Worm (Caenorhabditis elegans) whole organism, young adult: ENCODE measurements around the gene Y41C4A.21.
A peak's percentile ranks its signal among the peaks of the same experiment; 100 is the strongest.

Experiments used
- B0336.3 ChIP-seq: fragments of 200-800 bp; sonication (Bioruptor generic); IDR thresholded peaks from 2 replicates; pipeline ENCODE4 v1.3.6; 2022; ENCODE audit warnings: missing genetic modification characterization, missing compliant biosample characterization
- C17E4.6 ChIP-seq: fragments of 200-800 bp; sonication (Bioruptor generic); IDR thresholded peaks from 2 replicates; pipeline ENCODE4 v1.3.6; 2022; ENCODE audit warnings: missing genetic modification reagents, missing genetic modification characterization, missing compliant biosample characterization
- D2030.7 ChIP-seq: fragments of 200-800 bp; sonication (Bioruptor generic); IDR thresholded peaks from 2 replicates; pipeline ENCODE4 v1.3.6; 2022; ENCODE audit warnings: missing genetic modification reagents, missing genetic modification characterization, missing compliant biosample characterization
- F37B4.10 ChIP-seq: fragments of 200-800 bp; sonication (Bioruptor generic); IDR thresholded peaks from 2 replicates; pipeline ENCODE4 v1.3.6; 2022; ENCODE audit warnings: missing genetic modification characterization, missing compliant biosample characterization
- F39B2.1 ChIP-seq: fragments of 200-800 bp; sonication (Bioruptor generic); IDR thresholded peaks from 2 replicates; pipeline ENCODE4 v1.3.6; 2022; ENCODE audit warnings: missing genetic modification reagents, missing genetic modification characterization, missing compliant biosample characterization
- F52B5.7 ChIP-seq: sonication (generic microtip); optimal IDR thresholded peaks from 2 replicates; lab custom pipeline; 2016; ENCODE audit warnings: mild to moderate bottlenecking, missing genetic modification characterization, missing compliant biosample characterization
- F57C9.4 ChIP-seq: sonication (generic microtip); optimal IDR thresholded peaks from 2 replicates; lab custom pipeline; 2017; ENCODE audit warnings: mild to moderate bottlenecking, missing genetic modification characterization, missing compliant biosample characterization
- T07F8.4 ChIP-seq: sonication (generic microtip); optimal IDR thresholded peaks from 2 replicates; lab custom pipeline; 2016; ENCODE audit warnings: mild to moderate bottlenecking, missing genetic modification characterization, moderate library complexity, missing compliant biosample characterization
- Y53G8AR.9 ChIP-seq: fragments of 200-800 bp; sonication (Bioruptor generic); conservative IDR thresholded peaks from 2 replicates; pipeline ENCODE4 v1.3.6; 2022; ENCODE audit warnings: missing genetic modification reagents, missing genetic modification characterization, missing compliant biosample characterization
- Y67H2A.10 ChIP-seq: fragments of 200-800 bp; sonication (Bioruptor generic); conservative IDR thresholded peaks from 2 replicates; pipeline ENCODE4 v1.3.6; 2022; ENCODE audit warnings: missing genetic modification reagents, missing genetic modification characterization, missing compliant biosample characterization
- ZK185.1 ChIP-seq: sonication (generic microtip); optimal IDR thresholded peaks from 2 replicates; lab custom pipeline; 2016; ENCODE audit warnings: mild to moderate bottlenecking, missing genetic modification characterization, missing compliant biosample characterization; ENCODE audit not compliant: poor library complexity, severe bottlenecking
- akir-1 ChIP-seq: fragments of 200-800 bp; sonication (Bioruptor generic); optimal IDR thresholded peaks from 2 replicates; lab custom pipeline; 2018; ENCODE audit warnings: mild to moderate bottlenecking, missing genetic modification characterization, moderate library complexity, missing compliant biosample characterization
- ama-1 ChIP-seq, 3 experiments: fragments of 150-350 bp in 1 of 3; sonication (generic microtip) in 2 of 3; optimal IDR thresholded peaks; 2 replicates each; lab custom pipeline; 2014 to 2018; ENCODE audit warnings: missing biosample characterization in 2 of 3, missing genetic modification characterization in 2 of 3, missing genetic modification reagents in 2 of 3
- aptf-3 ChIP-seq: fragments of 200-800 bp; sonication (Bioruptor generic); IDR thresholded peaks from 2 replicates; pipeline ENCODE4 v1.3.6; 2022; ENCODE audit warnings: missing genetic modification characterization, missing compliant biosample characterization
- atf-7 ChIP-seq: sonication (generic microtip); optimal IDR thresholded peaks from 2 replicates; lab custom pipeline; 2017; ENCODE audit warnings: mild to moderate bottlenecking, missing genetic modification characterization, missing compliant biosample characterization
- athp-1 ChIP-seq: sonication (generic microtip); optimal IDR thresholded peaks from 2 replicates; lab custom pipeline; 2017; ENCODE audit warnings: mild to moderate bottlenecking, missing genetic modification characterization, missing compliant biosample characterization
- bed-1 ChIP-seq: fragments of 200-800 bp; sonication (Bioruptor generic); IDR thresholded peaks from 2 replicates; pipeline ENCODE4 v1.3.6; 2022; ENCODE audit warnings: missing genetic modification reagents, missing genetic modification characterization, missing compliant biosample characterization
- cebp-1 ChIP-seq, 2 experiments: fragments of 200-800 bp in 1 of 2; sonication (Bioruptor generic) in 1 of 2; sonication (generic microtip) in 1 of 2; IDR thresholded peaks in 1 of 2; optimal IDR thresholded peaks in 1 of 2; 2 replicates each; pipeline versions ENCODE4 v1.3.6 to Lab custom; 2017 to 2022; ENCODE audit warnings: missing compliant biosample characterization in 2 of 2, missing genetic modification characterization in 2 of 2, mild to moderate bottlenecking in 1 of 2, missing genetic modification reagents in 1 of 2, moderate library complexity in 1 of 2
- ceh-91 ChIP-seq: fragments of 200-800 bp; sonication (Bioruptor generic); IDR thresholded peaks from 2 replicates; pipeline ENCODE4 v1.3.6; 2022; ENCODE audit warnings: missing genetic modification reagents, missing genetic modification characterization, missing compliant biosample characterization
- chd-7 ChIP-seq: sonication (generic microtip); optimal IDR thresholded peaks from 2 replicates; lab custom pipeline; 2016; ENCODE audit warnings: mild to moderate bottlenecking, missing genetic modification characterization, moderate library complexity, missing compliant biosample characterization
- dox-1 ChIP-seq: fragments of 200-800 bp; sonication (Bioruptor generic); IDR thresholded peaks from 2 replicates; pipeline ENCODE4 v1.3.6; 2022; ENCODE audit warnings: missing genetic modification reagents, missing genetic modification characterization, missing compliant biosample characterization
- dpff-1 ChIP-seq: sonication (generic microtip); optimal IDR thresholded peaks from 2 replicates; lab custom pipeline; 2017; ENCODE audit warnings: mild to moderate bottlenecking, missing genetic modification characterization, missing compliant biosample characterization
- ekl-4 ChIP-seq: fragments of 200-800 bp; sonication (Bioruptor generic); IDR thresholded peaks from 2 replicates; pipeline ENCODE4 v1.3.6; 2022; ENCODE audit warnings: missing genetic modification reagents, missing genetic modification characterization, missing compliant biosample characterization
- ets-4 ChIP-seq: fragments of 200-800 bp; sonication (Bioruptor generic); optimal IDR thresholded peaks from 2 replicates; lab custom pipeline; 2018; ENCODE audit warnings: mild to moderate bottlenecking, missing genetic modification characterization, missing compliant biosample characterization
- fkh-3 ChIP-seq: sonication (generic microtip); optimal IDR thresholded peaks from 2 replicates; lab custom pipeline; 2016; ENCODE audit warnings: mild to moderate bottlenecking, missing genetic modification characterization, missing compliant biosample characterization
- gei-17 ChIP-seq: fragments of 200-800 bp; sonication (Bioruptor generic); optimal IDR thresholded peaks from 2 replicates; lab custom pipeline; 2018; ENCODE audit warnings: mild to moderate bottlenecking, missing genetic modification characterization, missing compliant biosample characterization
- hrde-1 ChIP-seq: sonication (generic microtip); optimal IDR thresholded peaks from 2 replicates; lab custom pipeline; 2016; ENCODE audit warnings: missing genetic modification characterization, mild to moderate bottlenecking, missing compliant biosample characterization, moderate library complexity, missing genotype, missing genetic modification reagents, borderline replicate concordance
- hsf-1 ChIP-seq: fragments of 200-800 bp; sonication (Bioruptor generic); IDR thresholded peaks from 2 replicates; pipeline ENCODE4 v1.3.6; 2022; ENCODE audit warnings: missing genetic modification reagents, missing genetic modification characterization, missing compliant biosample characterization
- let-607 ChIP-seq, 2 experiments: fragments of 200-800 bp in 1 of 2; sonication (Bioruptor generic) in 1 of 2; sonication (generic microtip) in 1 of 2; optimal IDR thresholded peaks; 2 replicates each; lab custom pipeline; 2016 to 2018; ENCODE audit warnings: mild to moderate bottlenecking in 2 of 2, missing compliant biosample characterization in 2 of 2, missing genetic modification characterization in 2 of 2, moderate library complexity in 2 of 2, missing genotype in 1 of 2
- lin-26 ChIP-seq: fragments of 200-800 bp; sonication (Bioruptor generic); IDR thresholded peaks from 2 replicates; pipeline ENCODE4 v1.3.6; 2022; ENCODE audit warnings: missing genetic modification reagents, missing genetic modification characterization, missing compliant biosample characterization
- mcd-1 ChIP-seq: fragments of 200-800 bp; sonication (Bioruptor generic); IDR thresholded peaks from 2 replicates; pipeline ENCODE4 v1.3.6; 2022; ENCODE audit warnings: missing genetic modification reagents, missing genetic modification characterization, missing compliant biosample characterization
- nfya-2 ChIP-seq: fragments of 200-800 bp; sonication (Bioruptor generic); IDR thresholded peaks from 2 replicates; pipeline ENCODE4 v1.3.6; 2022; ENCODE audit warnings: missing genetic modification reagents, missing genetic modification characterization, missing compliant biosample characterization
- nfyb-1 ChIP-seq: fragments of 200-800 bp; sonication (Bioruptor generic); IDR thresholded peaks from 2 replicates; pipeline ENCODE4 v1.3.6; 2022; ENCODE audit warnings: missing genetic modification reagents, missing genetic modification characterization, missing compliant biosample characterization
- nhr-120 ChIP-seq: fragments of 200-800 bp; sonication (Bioruptor generic); IDR thresholded peaks from 2 replicates; pipeline ENCODE4 v1.3.6; 2022; ENCODE audit warnings: missing genetic modification characterization, missing compliant biosample characterization
- pbrm-1 ChIP-seq: fragments of 200-800 bp; sonication (Bioruptor generic); IDR thresholded peaks from 2 replicates; pipeline ENCODE4 v1.3.6; 2022; ENCODE audit warnings: missing genetic modification reagents, missing genetic modification characterization, missing compliant biosample characterization
- pha-4 ChIP-seq: fragments of 150-350 bp; sonication (generic microtip); optimal IDR thresholded peaks from 2 replicates; lab custom pipeline; 2014; ENCODE audit warnings: missing biosample characterization, missing genetic modification reagents, missing genetic modification characterization
- repo-1 ChIP-seq: sonication (generic microtip); optimal IDR thresholded peaks from 2 replicates; lab custom pipeline; 2017; ENCODE audit warnings: mild to moderate bottlenecking, missing genetic modification characterization, missing compliant biosample characterization
- somi-1 ChIP-seq: fragments of 200-800 bp; sonication (Bioruptor generic); optimal IDR thresholded peaks from 2 replicates; lab custom pipeline; 2018; ENCODE audit warnings: mild to moderate bottlenecking, missing genetic modification characterization, missing compliant biosample characterization
- tbx-9 ChIP-seq: sonication (generic microtip); optimal IDR thresholded peaks from 2 replicates; lab custom pipeline; 2016; ENCODE audit warnings: borderline replicate concordance, missing genetic modification characterization, inconsistent platforms, missing compliant biosample characterization
- zfh-2 ChIP-seq: fragments of 200-800 bp; sonication (Bioruptor generic); conservative IDR thresholded peaks from 2 replicates; pipeline ENCODE4 v1.3.6; 2022; ENCODE audit warnings: missing genetic modification reagents, missing genetic modification characterization, missing compliant biosample characterization
- zim-3 ChIP-seq: sonication (generic microtip); optimal IDR thresholded peaks from 2 replicates; lab custom pipeline; 2017; ENCODE audit warnings: mild to moderate bottlenecking, missing genetic modification characterization, moderate library complexity, missing compliant biosample characterization
- ztf-22 ChIP-seq: fragments of 200-800 bp; sonication (Bioruptor generic); optimal IDR thresholded peaks from 2 replicates; lab custom pipeline; 2018; ENCODE audit warnings: mild to moderate bottlenecking, missing genetic modification characterization, moderate library complexity, missing compliant biosample characterization
- ztf-26 ChIP-seq: sonication (generic microtip); optimal IDR thresholded peaks from 2 replicates; lab custom pipeline; 2017; ENCODE audit warnings: missing genetic modification characterization, missing compliant biosample characterization
- ztf-3 ChIP-seq: fragments of 200-800 bp; sonication (Bioruptor generic); optimal IDR thresholded peaks from 2 replicates; lab custom pipeline; 2018; ENCODE audit warnings: mild to moderate bottlenecking, missing genetic modification characterization, missing compliant biosample characterization

Gene Y41C4A.21

DNA sequence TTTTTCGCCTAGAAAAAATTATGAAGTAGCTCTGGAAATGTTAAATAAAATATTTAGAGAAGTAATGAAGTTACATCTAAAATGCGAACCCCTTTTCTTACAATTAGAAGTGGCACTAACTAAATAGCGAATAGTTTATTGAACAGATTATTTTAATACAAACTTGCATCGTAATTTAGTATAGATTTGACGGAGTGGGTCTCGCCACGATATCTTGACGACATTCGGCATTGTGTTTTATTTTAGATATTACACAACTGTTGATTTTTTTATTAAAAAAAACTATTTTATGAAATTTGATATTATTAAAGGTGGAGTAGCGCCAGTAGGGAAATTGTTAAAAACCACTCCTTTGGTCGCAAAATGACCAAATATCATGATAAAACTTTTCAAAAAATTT lies 42.3 kb upstream of the Y41C4A.21 start:
- no peak for TF ChIP-seq ama-1 (optimal IDR thresholded peaks at IDR 0.05; lab: Kevin White, UChicago)
- no peak for TF ChIP-seq ama-1 (GFP tag; optimal IDR thresholded peaks at IDR 0.05; lab: Kevin White, UChicago)
- no peak for TF ChIP-seq atf-7 (tag; lab: Kevin White, UChicago)
- TF ChIP-seq mcd-1 (GFP tag; lab: Robert Waterston, UW) = no peak
- no peak for TF ChIP-seq F39B2.1 (GFP tag; lab: Robert Waterston, UW)
- no peak for TF ChIP-seq ets-4
- no peak for TF ChIP-seq zim-3 (tag; lab: Kevin White, UChicago)
- TF ChIP-seq hrde-1 (tag; lab: Kevin White, UChicago) = no peak
- TF ChIP-seq nhr-120 = no peak
- no peak for TF ChIP-seq F52B5.7 (tag; lab: Kevin White, UChicago)
- TF ChIP-seq tbx-9 = no peak
- no peak for TF ChIP-seq ztf-3
- no peak for TF ChIP-seq ekl-4 (GFP tag; lab: Robert Waterston, UW)
- no peak for TF ChIP-seq Y67H2A.10 (GFP tag; lab: Robert Waterston, UW)
- TF ChIP-seq Y53G8AR.9 = no peak
- TF ChIP-seq chd-7 = no peak
- TF ChIP-seq pha-4 (tag; lab: Kevin White, UChicago) = no peak
- TF ChIP-seq D2030.7 (GFP tag; lab: Robert Waterston, UW) = no peak
- no peak for TF ChIP-seq let-607 (tag; optimal IDR thresholded peaks at IDR 0.05; lab: Kevin White, UChicago)
- TF ChIP-seq, all 124 proteins: peak for 0

DNA sequence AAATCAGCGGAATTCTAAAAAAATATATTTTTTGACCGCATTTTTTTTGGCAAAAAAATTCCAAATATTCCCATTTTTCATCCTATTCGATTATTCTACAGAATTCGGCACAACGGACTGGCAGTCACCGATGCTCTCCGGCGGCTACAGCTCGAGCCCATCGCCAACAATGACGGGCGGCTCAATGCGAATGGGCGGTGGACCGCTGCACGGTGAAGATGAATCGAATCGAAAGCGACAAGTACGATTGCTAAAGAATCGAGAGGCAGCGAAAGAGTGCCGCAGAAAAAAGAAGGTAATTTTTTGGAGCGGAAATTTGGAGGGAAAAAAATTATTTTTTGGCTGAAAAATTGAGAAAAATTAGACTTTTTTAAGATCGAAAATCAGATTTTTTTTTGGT lies 39.8 kb upstream of the Y41C4A.21 start:
- TF ChIP-seq C17E4.6 (GFP tag; lab: Robert Waterston, UW) = no peak
- TF ChIP-seq F52B5.7 (tag; lab: Kevin White, UChicago) = peak; percentile 30
- peak; percentile 12 for TF ChIP-seq somi-1
- TF ChIP-seq zfh-2 (GFP tag; lab: Robert Waterston, UW) = peak; percentile 46; the same call in 1 of the 2 replicates
- peak; percentile 50 for TF ChIP-seq chd-7
- no peak for TF ChIP-seq T07F8.4 (tag; lab: Kevin White, UChicago)
- TF ChIP-seq nfyb-1 (GFP tag; lab: Robert Waterston, UW) = peak; percentile 45; the same call in 1 of the 2 replicates
- TF ChIP-seq zim-3 (tag; lab: Kevin White, UChicago) = peak; percentile 25
- no peak for TF ChIP-seq cebp-1 (GFP tag; IDR thresholded peaks at IDR 0.05; lab: Robert Waterston, UW)
- peak; percentile 10 for TF ChIP-seq cebp-1 (tag; optimal IDR thresholded peaks at IDR 0.05; lab: Kevin White, UChicago)
- TF ChIP-seq athp-1 (tag; lab: Kevin White, UChicago) = peak; percentile 1
- TF ChIP-seq atf-7 (tag; lab: Kevin White, UChicago) = peak; percentile 40
- TF ChIP-seq dox-1 (GFP tag; lab: Robert Waterston, UW) = no peak
- TF ChIP-seq hsf-1 (GFP tag; lab: Robert Waterston, UW) = no peak
- peak; percentile 22; the same call in 1 of the 2 replicates for TF ChIP-seq B0336.3
- TF ChIP-seq, all 124 proteins: peak for 10

DNA sequence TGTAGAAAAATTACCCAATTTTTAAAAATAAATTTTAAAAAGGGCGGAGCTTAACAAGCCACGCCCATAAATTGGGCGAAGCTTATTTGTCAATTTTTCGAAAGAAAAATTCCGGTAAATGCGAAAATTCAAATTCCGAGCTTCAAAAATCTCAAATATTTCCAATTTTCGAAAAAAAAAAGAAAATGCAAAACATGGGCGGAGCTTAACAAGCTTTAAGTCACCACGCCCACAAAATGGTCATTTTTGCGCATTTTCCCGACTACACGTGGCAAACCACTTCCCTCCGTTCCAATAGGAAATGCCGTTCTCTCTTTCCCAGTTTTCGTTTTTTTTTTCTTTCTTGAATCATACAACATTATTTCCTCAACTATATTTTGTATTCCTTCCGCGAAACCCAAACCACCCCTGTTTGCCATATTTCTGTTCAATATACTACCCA lies 37.6 kb upstream of the Y41C4A.21 start:
- no peak for TF ChIP-seq F37B4.10 (GFP tag; lab: Robert Waterston, UW)
- no peak for TF ChIP-seq cebp-1 (GFP tag; IDR thresholded peaks at IDR 0.05; lab: Robert Waterston, UW)
- TF ChIP-seq cebp-1 (tag; optimal IDR thresholded peaks at IDR 0.05; lab: Kevin White, UChicago) = peak; percentile 23
- TF ChIP-seq ZK185.1 (tag; lab: Kevin White, UChicago) = peak; percentile 65
- TF ChIP-seq ceh-91 (GFP tag; lab: Robert Waterston, UW) = no peak
- peak; percentile 46; the same call in 1 of the 2 replicates for TF ChIP-seq pbrm-1 (GFP tag; lab: Robert Waterston, UW)
- peak; percentile 65; the same call in 1 of the 2 replicates for TF ChIP-seq B0336.3
- peak; percentile 56 for TF ChIP-seq F52B5.7 (tag; lab: Kevin White, UChicago)
- TF ChIP-seq ets-4 = no peak
- peak; percentile 16 for TF ChIP-seq F57C9.4 (tag; lab: Kevin White, UChicago)
- no peak for TF ChIP-seq ztf-22 (GFP tag; lab: Kevin White, UChicago)
- TF ChIP-seq lin-26 = 0 out of 2 replicates have a peak, but pooled peaks have one; percentile 56
- peak; percentile 51 for TF ChIP-seq repo-1
- peak; percentile 60 for TF ChIP-seq gei-17 (GFP tag; lab: Kevin White, UChicago)
- TF ChIP-seq bed-1 (GFP tag; lab: Robert Waterston, UW) = no peak
- peak; percentile 52 for TF ChIP-seq ztf-26
- TF ChIP-seq nfya-2 (GFP tag; lab: Robert Waterston, UW) = 0 out of 2 replicates have a peak, but pooled peaks have one; percentile 72
- TF ChIP-seq dpff-1 = peak; percentile 80
- TF ChIP-seq akir-1 (GFP tag; lab: Kevin White, UChicago) = no peak
- TF ChIP-seq pha-4 (tag; lab: Kevin White, UChicago) = no peak
- TF ChIP-seq aptf-3 = no peak
- no peak for TF ChIP-seq fkh-3
